Worm (Caenorhabditis elegans) whole organism, L1 larva: ENCODE results near the gene cnnm-2.
"Not testable (repeated sequence)": the region's sequence is repeated elsewhere in the genome, so short reads cannot be mapped to it uniquely, and the experiment has no call there.

Source experiments
- ces-1 ChIP-seq: fragments of 150-350 bp; optimal IDR thresholded peaks from 2 replicates; lab custom pipeline; 2014; ENCODE audit warnings: missing biosample characterization, missing genetic modification reagents, missing genetic modification characterization
- lin-39 ChIP-seq: fragments of 150-350 bp; optimal IDR thresholded peaks from 2 replicates; lab custom pipeline; 2014; ENCODE audit warnings: missing biosample characterization, missing genetic modification reagents, missing genetic modification characterization
- mab-9 ChIP-seq: fragments of 200-800 bp; sonication (Bioruptor generic); IDR thresholded peaks from 2 replicates; pipeline ENCODE4 v1.3.6; 2022; ENCODE audit warnings: missing genetic modification reagents, missing genetic modification characterization, missing compliant biosample characterization
- nhr-77 ChIP-seq: fragments of 150-350 bp; optimal IDR thresholded peaks from 2 replicates; lab custom pipeline; 2014; ENCODE audit warnings: missing biosample characterization, missing genetic modification characterization
- tbx-2 ChIP-seq: sonication (generic microtip); optimal IDR thresholded peaks from 2 replicates; lab custom pipeline; 2016; ENCODE audit warnings: missing genetic modification characterization, missing compliant biosample characterization

DNA sequence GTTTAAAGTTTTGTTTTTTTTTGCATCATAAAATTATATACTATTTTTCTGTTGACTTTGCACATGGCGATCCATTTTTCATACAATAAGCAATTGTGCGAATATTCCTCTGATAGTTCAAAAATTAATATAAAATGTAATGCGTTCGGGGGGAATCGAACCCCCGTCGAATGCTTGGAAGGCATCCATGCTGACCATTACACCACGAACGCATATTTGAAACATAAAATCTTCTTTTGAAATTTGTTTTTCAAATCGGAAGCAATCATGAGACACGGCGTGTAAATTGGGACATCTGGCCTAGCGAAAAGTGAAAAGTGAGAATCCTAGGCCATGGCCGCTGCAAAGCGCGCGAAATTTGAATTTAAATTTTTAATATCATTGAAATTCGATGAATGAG lies 6.5 kb downstream of the cnnm-2 start:
- TF ChIP-seq mab-9 (GFP tag; lab: Robert Waterston, UW); lin-39; tbx-2; nhr-77 (tag; lab: Kevin White, UChicago); ces-1 (GFP tag; lab: Kevin White, UChicago): not testable (repeated sequence)
